Worm (Caenorhabditis elegans): ENCODE results near the gene T22F7.4.

DNA sequence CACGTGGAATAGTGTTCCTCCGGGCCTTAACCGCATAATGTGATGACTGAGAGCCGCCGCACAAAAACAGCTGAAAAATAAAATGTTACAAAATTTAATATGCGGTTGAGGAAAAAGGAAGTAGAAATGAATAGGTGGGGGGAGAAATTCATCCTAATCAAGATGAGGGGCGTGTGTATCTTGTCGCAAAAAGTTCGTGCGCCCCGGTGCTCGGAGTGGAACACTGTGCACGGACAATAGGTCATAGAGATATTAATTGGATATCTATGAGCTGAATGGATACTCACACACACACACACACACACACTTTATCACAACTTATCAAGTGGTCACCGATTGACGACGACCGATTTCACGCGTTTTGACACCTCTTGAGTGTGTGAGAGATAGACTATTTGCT, 2.8 kb downstream of the T22F7.4 start, which contains the start of gene T22F7.3:
- TF ChIP-seq mdl-1 (tag; optimal IDR thresholded peaks at IDR 0.05) (no peak), aly-2 (tag; optimal IDR thresholded peaks at IDR 0.05) (no peak), tbx-2 (tag; optimal IDR thresholded peaks at IDR 0.05) (no peak), ama-1 (optimal IDR thresholded peaks at IDR 0.05) (no peak), elt-2 (tag; optimal IDR thresholded peaks at IDR 0.05) (no peak), unc-62 (GFP tag; optimal IDR thresholded peaks at IDR 0.05) (no peak), ztf-11 (tag; optimal IDR thresholded peaks at IDR 0.05) (no peak), R02D3.7 (tag; optimal IDR thresholded peaks at IDR 0.05) (no peak), sea-2 (GFP tag; optimal IDR thresholded peaks at IDR 0.05) (no peak)

Measured in whole organism, L3 larva.